Fruit fly (Drosophila melanogaster) whole organism: ENCODE data around the gene SCaMC.

Experiments used
- pan ChIP-seq: fragments of >200 bp; optimal IDR thresholded peaks from 2 replicates; lab custom pipeline; 2017
- psq ChIP-seq: fragments of >200 bp; optimal IDR thresholded peaks from 2 replicates; lab custom pipeline; 2017

- TF ChIP-seq pan (lab: Kevin White, UChicago) (no peak), psq (no peak)
These were observed 42.4 kb upstream of the SCaMC start for dm6 chr3L:12456916-12457662.
